Worm (Caenorhabditis elegans) whole organism, L1 larva: ENCODE measurements around the gene ZC190.2.

Source experiments
- C34B4.2 ChIP-seq: sonication (generic microtip); optimal IDR thresholded peaks from 2 replicates; lab custom pipeline; 2017; ENCODE audit warnings: mild to moderate bottlenecking, missing genetic modification characterization, missing compliant biosample characterization
- Y116A8C.19 ChIP-seq: sonication (generic microtip); optimal IDR thresholded peaks from 2 replicates; lab custom pipeline; 2016; ENCODE audit warnings: missing compliant biosample characterization, missing genetic modification characterization, borderline replicate concordance
- alr-1 ChIP-seq: fragments of 200-800 bp; sonication (Bioruptor generic); optimal IDR thresholded peaks from 2 replicates; lab custom pipeline; 2018; ENCODE audit warnings: borderline replicate concordance, mild to moderate bottlenecking, missing genetic modification characterization, missing compliant biosample characterization
- ama-1 ChIP-seq: fragments of 150-350 bp; optimal IDR thresholded peaks from 2 replicates; lab custom pipeline; 2014
- ceh-82 ChIP-seq, 3 experiments: fragments of 150-350 bp in 1 of 3; sonication (generic microtip) in 2 of 3; optimal IDR thresholded peaks; 2 replicates each; lab custom pipeline; 2014 to 2017; ENCODE audit warnings: missing biosample characterization in 3 of 3, missing genetic modification characterization in 3 of 3
- ceh-88 ChIP-seq: fragments of 200-800 bp; sonication (Bioruptor generic); IDR thresholded peaks from 2 replicates; pipeline ENCODE4 v1.3.6; 2022; ENCODE audit warnings: missing genetic modification characterization, missing compliant biosample characterization
- dpl-1 ChIP-seq, 3 experiments: fragments of 150-350 bp in 2 of 3; sonication (generic microtip) in 1 of 3; optimal IDR thresholded peaks; 2 replicates each; lab custom pipeline; 2014 to 2017; ENCODE audit warnings: missing biosample characterization in 3 of 3, missing genetic modification characterization in 3 of 3, missing genetic modification reagents in 3 of 3
- efl-1 ChIP-seq, 4 experiments: fragments of 150-350 bp; optimal IDR thresholded peaks in 3 of 4; peaks in 1 of 4; 1 replicate in 1 of 4; 2 replicates in 3 of 4; lab custom pipeline; 2014; ENCODE audit warnings: missing biosample characterization in 2 of 4, missing genetic modification characterization in 2 of 4, missing genetic modification reagents in 2 of 4
- elt-2 ChIP-seq: sonication (generic microtip); optimal IDR thresholded peaks from 2 replicates; lab custom pipeline; 2016; ENCODE audit warnings: missing genetic modification characterization, mild to moderate bottlenecking, inconsistent platforms, missing compliant biosample characterization, missing genetic modification reagents
- elt-3 ChIP-seq, 6 experiments: fragments of 150-350 bp in 1 of 6; sonication (generic microtip); optimal IDR thresholded peaks; 2 replicates each; lab custom pipeline; 2017 to 2018; ENCODE audit warnings: missing biosample characterization in 6 of 6, missing genetic modification characterization in 6 of 6, inconsistent platforms in 1 of 6
- ets-5 ChIP-seq: fragments of 200-800 bp; sonication (Bioruptor generic); IDR thresholded peaks from 2 replicates; pipeline ENCODE4 v1.3.6; 2022; ENCODE audit warnings: missing genetic modification characterization, missing compliant biosample characterization
- fkh-4 ChIP-seq: sonication (generic microtip); optimal IDR thresholded peaks from 2 replicates; lab custom pipeline; 2016; ENCODE audit warnings: missing compliant biosample characterization, missing genetic modification characterization, borderline replicate concordance
- fos-1 ChIP-seq: fragments of 150-350 bp; optimal IDR thresholded peaks from 2 replicates; lab custom pipeline; 2014; ENCODE audit warnings: missing biosample characterization, missing genetic modification characterization
- hpl-2 ChIP-seq: fragments of 150-350 bp; optimal IDR thresholded peaks from 2 replicates; lab custom pipeline; 2014; ENCODE audit warnings: missing biosample characterization, missing genetic modification reagents, missing genetic modification characterization
- jun-1 ChIP-seq: fragments of 150-350 bp; optimal IDR thresholded peaks from 2 replicates; lab custom pipeline; 2014; ENCODE audit warnings: missing biosample characterization, missing genetic modification reagents, missing genetic modification characterization
- lin-14 ChIP-seq: fragments of 200-800 bp; sonication (Bioruptor generic); optimal IDR thresholded peaks from 2 replicates; lab custom pipeline; 2018; ENCODE audit warnings: mild to moderate bottlenecking, missing genetic modification characterization, moderate library complexity, missing compliant biosample characterization
- lin-35 ChIP-seq, 2 experiments: fragments of 150-350 bp; optimal IDR thresholded peaks; 2 replicates each; lab custom pipeline; 2014; ENCODE audit warnings: missing biosample characterization in 2 of 2, missing genetic modification characterization in 2 of 2, missing genetic modification reagents in 2 of 2
- lsy-2 ChIP-seq, 2 experiments: fragments of 150-350 bp; optimal IDR thresholded peaks; 2 replicates each; lab custom pipeline; 2014; ENCODE audit warnings: missing biosample characterization in 2 of 2, missing genetic modification characterization in 2 of 2
- mep-1 ChIP-seq: fragments of 150-350 bp; optimal IDR thresholded peaks from 2 replicates; lab custom pipeline; 2014; ENCODE audit warnings: missing biosample characterization, missing genetic modification characterization
- nhr-20 ChIP-seq: sonication (generic microtip); optimal IDR thresholded peaks from 2 replicates; lab custom pipeline; 2016; ENCODE audit warnings: mild to moderate bottlenecking, missing genetic modification characterization, missing compliant biosample characterization
- nhr-28 ChIP-seq: fragments of 150-350 bp; optimal IDR thresholded peaks from 2 replicates; lab custom pipeline; 2014; ENCODE audit warnings: missing biosample characterization, missing genetic modification characterization
- nhr-71 ChIP-seq: sonication (generic microtip); optimal IDR thresholded peaks from 2 replicates; lab custom pipeline; 2016; ENCODE audit warnings: mild to moderate bottlenecking, missing genetic modification characterization, moderate library complexity, missing compliant biosample characterization
- nhr-77 ChIP-seq: fragments of 150-350 bp; optimal IDR thresholded peaks from 2 replicates; lab custom pipeline; 2014; ENCODE audit warnings: missing biosample characterization, missing genetic modification characterization
- nhr-85 ChIP-seq: sonication (generic microtip); peaks from one replicate; lab custom pipeline; 2016; ENCODE audit warnings: missing genetic modification characterization, inconsistent platforms, missing compliant biosample characterization
- nhr-90 ChIP-seq: sonication (generic microtip); optimal IDR thresholded peaks from 2 replicates; lab custom pipeline; 2016; ENCODE audit warnings: mild to moderate bottlenecking, missing genetic modification characterization, missing compliant biosample characterization; ENCODE audit not compliant: poor library complexity
- pax-3 ChIP-seq: fragments of 200-800 bp; sonication (Bioruptor generic); optimal IDR thresholded peaks from 2 replicates; lab custom pipeline; 2018; ENCODE audit warnings: mild to moderate bottlenecking, missing genetic modification characterization, moderate library complexity, missing compliant biosample characterization
- pqm-1 ChIP-seq: sonication (generic microtip); optimal IDR thresholded peaks from 3 replicates; lab custom pipeline; 2017; ENCODE audit warnings: missing biosample characterization, missing genetic modification characterization
- skn-1 ChIP-seq: fragments of 150-350 bp; optimal IDR thresholded peaks from 2 replicates; lab custom pipeline; 2014; ENCODE audit warnings: missing biosample characterization, missing genetic modification characterization
- snu-23 ChIP-seq: sonication (generic microtip); optimal IDR thresholded peaks from 2 replicates; lab custom pipeline; 2016; ENCODE audit warnings: missing genetic modification characterization, missing compliant biosample characterization
- sox-4 ChIP-seq: sonication (generic microtip); optimal IDR thresholded peaks from 2 replicates; lab custom pipeline; 2016; ENCODE audit warnings: missing genetic modification characterization, missing compliant biosample characterization
- swsn-7 ChIP-seq: sonication (generic microtip); optimal IDR thresholded peaks from 2 replicates; lab custom pipeline; 2016; ENCODE audit warnings: missing genetic modification characterization, missing compliant biosample characterization
- tlp-1 ChIP-seq: fragments of 150-350 bp; optimal IDR thresholded peaks from 2 replicates; lab custom pipeline; 2014; ENCODE audit warnings: missing biosample characterization, missing genetic modification characterization
- unc-30 ChIP-seq: sonication (generic microtip); optimal IDR thresholded peaks from 2 replicates; lab custom pipeline; 2017; ENCODE audit warnings: missing biosample characterization, missing genetic modification characterization
- unc-86 ChIP-seq: sonication (generic microtip); optimal IDR thresholded peaks from 2 replicates; lab custom pipeline; 2016; ENCODE audit warnings: missing genetic modification characterization, missing compliant biosample characterization
- unc-98 ChIP-seq: fragments of 200-800 bp; sonication (Bioruptor generic); IDR thresholded peaks from 2 replicates; pipeline ENCODE4 v1.3.6; 2022; ENCODE audit warnings: missing genetic modification characterization, missing compliant biosample characterization
- vab-15 ChIP-seq: sonication (generic microtip); optimal IDR thresholded peaks from 2 replicates; lab custom pipeline; 2017; ENCODE audit warnings: missing genotype, mild to moderate bottlenecking, missing genetic modification characterization, missing compliant biosample characterization

ZC190.2 gene

DNA sequence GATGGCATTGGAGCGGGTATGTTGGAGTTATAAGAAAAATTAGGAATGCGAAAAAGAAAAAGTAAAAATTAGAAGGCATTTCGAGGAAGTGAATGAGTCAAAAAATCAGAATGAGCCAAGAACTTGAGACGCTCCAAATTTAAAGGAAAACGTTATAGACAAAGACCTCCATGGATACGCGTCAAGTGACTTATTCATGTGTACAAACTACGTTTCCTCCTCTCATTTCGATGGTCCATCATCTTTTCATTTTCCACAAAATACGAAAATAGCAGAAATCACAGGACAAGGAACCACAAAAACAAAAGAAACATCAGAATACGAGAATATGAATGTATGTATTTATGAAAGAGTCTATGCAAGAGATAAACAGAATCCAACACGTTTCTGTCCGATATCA lies 39.9 kb upstream of the ZC190.2 start, which contains the start of gene F28A12.3:
TSS of gene F28A12.3 (minus strand) at position 101 of the 400 bp plus-strand sequence.
- TF ChIP-seq ceh-82 (tag; optimal IDR thresholded peaks at IDR 0.05; lab: Kevin White, UChicago) (no peak), C34B4.2 (tag; lab: Kevin White, UChicago) (no peak), nhr-77 (tag; lab: Kevin White, UChicago) (no peak), nhr-28 (no peak), efl-1 (optimal IDR thresholded peaks at IDR 0.05; lab: Kevin White, UChicago) (no peak), efl-1 (GFP tag; optimal IDR thresholded peaks at IDR 0.05 in 1 of 2; lab: Kevin White, UChicago) (peak in 1 of 2 experiments; percentile 85), nhr-85 (tag; lab: Kevin White, UChicago) (no peak)

ce11 chrV:8643093-8643492 lies 38.1 kb upstream of the ZC190.2 start, which contains the start of gene asp-13:
asp-13 (minus strand) TSS chrV:8643193.
- TF ChIP-seq elt-2 = peak; percentile 22
- TF ChIP-seq nhr-71 (tag; lab: Kevin White, UChicago) = no peak
- TF ChIP-seq nhr-90 (tag; lab: Kevin White, UChicago) = no peak

DNA sequence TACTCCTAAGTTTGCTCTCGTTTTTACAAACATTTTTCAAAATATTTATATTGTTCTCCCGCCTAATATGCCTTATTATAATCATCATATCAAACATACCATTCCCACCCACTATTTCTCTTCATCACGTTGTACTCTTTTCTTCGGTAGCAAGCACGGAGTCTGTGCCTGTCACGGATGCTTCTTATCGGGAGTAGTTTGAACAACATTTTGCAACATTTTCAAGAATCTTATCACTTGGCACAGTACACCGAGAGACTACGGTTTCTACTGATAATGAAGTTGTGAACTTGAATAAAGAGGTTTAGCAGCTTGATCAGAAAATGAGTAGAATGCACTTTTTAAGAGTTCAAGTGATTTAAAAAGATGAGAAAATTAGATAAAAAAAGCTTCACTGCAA lies 32.9 kb upstream of the ZC190.2 start:
- TF ChIP-seq elt-2 (peak; percentile 94), lin-14 (GFP tag; lab: Kevin White, UChicago) (peak; percentile 34), mep-1 (tag; lab: Kevin White, UChicago) (no peak), snu-23 (GFP tag; lab: Kevin White, UChicago) (no peak), lsy-2 (tag; optimal IDR thresholded peaks at IDR 0.05; lab: Kevin White, UChicago) (peak in 1 of 2 experiments; percentile 16), nhr-20 (tag; lab: Kevin White, UChicago) (peak; percentile 12), pqm-1 (peak; percentile 57), lin-35 (GFP tag; optimal IDR thresholded peaks at IDR 0.05; lab: Kevin White, UChicago) (peak in 1 of 2 experiments; percentile 22), pax-3 (tag; lab: Kevin White, UChicago) (peak; percentile 1)

ce11 chrV:8650365-8650764 lies 30.8 kb upstream of the ZC190.2 start:
- TF ChIP-seq ceh-88 (GFP tag; lab: Robert Waterston, UW) (no peak), ets-5 (GFP tag; lab: Robert Waterston, UW) (no peak), skn-1 (tag; lab: Kevin White, UChicago) (no peak), hpl-2 (GFP tag; lab: Kevin White, UChicago) (no peak), alr-1 (no peak), ceh-82 (tag; optimal IDR thresholded peaks at IDR 0.05; lab: Kevin White, UChicago) (no peak), unc-30 (tag; lab: Kevin White, UChicago) (no peak), swsn-7 (tag; lab: Kevin White, UChicago) (no peak), Y116A8C.19 (no peak), dpl-1 (GFP tag; optimal IDR thresholded peaks at IDR 0.05; lab: Kevin White, UChicago) (no peak), ama-1 (lab: Kevin White, UChicago) (no peak), unc-86 (tag; lab: Kevin White, UChicago) (no peak), nhr-71 (tag; lab: Kevin White, UChicago) (no peak), elt-3 (tag; optimal IDR thresholded peaks at IDR 0.05; lab: Kevin White, UChicago) (no peak), sox-4 (tag; lab: Kevin White, UChicago) (no peak), fkh-4 (tag; lab: Kevin White, UChicago) (no peak)
- TF ChIP-seq, all 84 proteins: peak for 0

DNA sequence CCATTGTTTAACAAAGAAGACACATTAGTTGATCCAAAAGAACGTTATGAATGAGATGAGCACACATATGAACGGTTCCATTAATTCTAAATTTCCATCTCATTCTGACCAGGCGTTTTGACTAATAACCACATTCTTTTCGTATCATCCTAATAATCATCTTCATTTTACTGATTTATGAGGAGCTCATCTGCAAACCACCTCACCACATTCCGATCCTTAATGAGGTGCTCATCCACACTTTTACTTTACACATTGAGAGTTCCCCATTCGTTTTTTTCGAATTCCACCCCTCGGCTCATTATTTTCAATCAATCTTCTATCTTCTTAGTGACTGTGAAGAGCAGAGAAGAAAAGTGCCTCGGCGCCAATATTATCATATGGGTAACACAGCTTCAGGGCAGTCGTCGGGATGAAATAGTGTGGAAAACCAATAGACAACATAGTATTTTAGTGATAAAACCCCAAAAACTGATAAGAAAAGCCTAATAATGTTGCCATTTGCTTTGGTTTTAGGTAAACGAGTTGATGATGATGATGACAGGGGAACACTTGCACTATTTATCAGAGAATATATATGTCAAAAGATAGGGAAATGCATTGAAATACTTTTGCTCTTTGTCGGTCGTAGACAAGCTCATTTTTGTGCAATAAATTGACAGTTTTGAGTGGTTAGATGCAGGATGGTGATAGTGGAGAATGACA lies 30.0 kb upstream of the ZC190.2 start:
- TF ChIP-seq vab-15 (tag; lab: Kevin White, UChicago) = no peak
- peak; percentile 58 for TF ChIP-seq jun-1 (tag; lab: Kevin White, UChicago)
- TF ChIP-seq elt-2 = peak; percentile 98
- TF ChIP-seq unc-98 (GFP tag; lab: Robert Waterston, UW) = no peak
- no peak for TF ChIP-seq fos-1 (tag; lab: Kevin White, UChicago)
- TF ChIP-seq tlp-1 (tag; lab: Kevin White, UChicago) = peak; percentile 71
- peak; percentile 41 for TF ChIP-seq lin-14 (GFP tag; lab: Kevin White, UChicago)
- peak; percentile 17 for TF ChIP-seq nhr-20 (tag; lab: Kevin White, UChicago)
- TF ChIP-seq efl-1 (optimal IDR thresholded peaks at IDR 0.05; lab: Kevin White, UChicago) = no peak
- TF ChIP-seq efl-1 (GFP tag; optimal IDR thresholded peaks at IDR 0.05 in 1 of 2; lab: Kevin White, UChicago) = peak in 1 of 2 experiments; percentile 72
- TF ChIP-seq lin-35 (GFP tag; optimal IDR thresholded peaks at IDR 0.05; lab: Kevin White, UChicago) = peak in 1 of 2 experiments; percentile 32
